Fruit fly (Drosophila melanogaster) whole organism, embryonic: ENCODE results near the gene Dhc36C.

Source experiments
- Atf3 ChIP-seq: fragments of 200-800 bp; sonication (Bioruptor generic); optimal IDR thresholded peaks from 3 replicates; lab custom pipeline; 2016; ENCODE audit warnings: missing biosample characterization, missing genetic modification characterization
- Blimp-1 ChIP-seq: fragments of 200-800 bp; sonication (Bioruptor generic); optimal IDR thresholded peaks from 3 replicates; lab custom pipeline; 2018; ENCODE audit warnings: missing biosample characterization, missing genetic modification characterization, mild to moderate bottlenecking, moderate library complexity, missing genetic modification reagents
- CG12299 ChIP-seq: fragments of 200-800 bp; sonication (Bioruptor generic); optimal IDR thresholded peaks from 2 replicates; lab custom pipeline; 2018; ENCODE audit warnings: missing biosample characterization, mild to moderate bottlenecking, missing genetic modification characterization
- CG13123 ChIP-seq: fragments of 200-800 bp; sonication (Bioruptor generic); optimal IDR thresholded peaks from 2 replicates; lab custom pipeline; 2016; ENCODE audit warnings: missing biosample characterization, missing genetic modification characterization
- CG13287 ChIP-seq: fragments of 200-800 bp; sonication (Bioruptor generic); IDR thresholded peaks from 2 replicates; pipeline ENCODE4 v1.3.6; 2022; ENCODE audit warnings: missing biosample characterization, missing genetic modification characterization; ENCODE audit not compliant: partially characterized antibody
- CG18764 ChIP-seq: fragments of 200-800 bp; sonication (Bioruptor generic); optimal IDR thresholded peaks from 3 replicates; lab custom pipeline; 2016; ENCODE audit warnings: missing biosample characterization, missing genetic modification characterization
- CG2678 ChIP-seq: fragments of 200-800 bp; sonication (Bioruptor generic); optimal IDR thresholded peaks from 3 replicates; lab custom pipeline; 2019; ENCODE audit warnings: missing biosample characterization, mild to moderate bottlenecking, missing genetic modification characterization, moderate library complexity
- CG2712 ChIP-seq: fragments of 200-800 bp; optimal IDR thresholded peaks from 3 replicates; lab custom pipeline; 2019; ENCODE audit warnings: missing biosample characterization, mild to moderate bottlenecking, missing genetic modification characterization, moderate library complexity
- CG31224 ChIP-seq: fragments of 200-800 bp; sonication (Bioruptor generic); IDR thresholded peaks from 2 replicates; pipeline ENCODE4 v1.3.6; 2022; ENCODE audit warnings: missing biosample characterization, missing genetic modification characterization
- CG32772 ChIP-seq: fragments of 200-800 bp; sonication (Bioruptor generic); IDR thresholded peaks from 2 replicates; pipeline ENCODE4 v1.3.6; 2022; ENCODE audit warnings: missing biosample characterization, missing genetic modification characterization
- CG3281 ChIP-seq: fragments of 200-800 bp; sonication (Bioruptor generic); optimal IDR thresholded peaks from 3 replicates; lab custom pipeline; 2017; ENCODE audit warnings: missing biosample characterization, mild to moderate bottlenecking, missing genetic modification characterization
- CG6689 ChIP-seq: fragments of 200-800 bp; sonication (Bioruptor generic); IDR thresholded peaks from 2 replicates; pipeline ENCODE4 v1.3.6; 2022; ENCODE audit warnings: missing biosample characterization, missing genetic modification characterization
- CG6791 ChIP-seq: fragments of 200-800 bp; sonication (Bioruptor generic); IDR thresholded peaks from 3 replicates; pipeline ENCODE4 v1.3.6; 2022; ENCODE audit warnings: missing biosample characterization, missing genetic modification characterization; ENCODE audit not compliant: partially characterized antibody
- CG7786 ChIP-seq: fragments of 200-800 bp; sonication (Bioruptor generic); optimal IDR thresholded peaks from 2 replicates; lab custom pipeline; 2016; ENCODE audit warnings: missing biosample characterization, missing genetic modification characterization
- CG7839 ChIP-seq: fragments of 200-800 bp; sonication (Bioruptor generic); optimal IDR thresholded peaks from 3 replicates; lab custom pipeline; 2018; ENCODE audit warnings: missing biosample characterization, mild to moderate bottlenecking, missing genetic modification characterization, moderate library complexity
- Doc3 ChIP-seq: fragments of 200-800 bp; sonication (Bioruptor generic); IDR thresholded peaks from 3 replicates; pipeline ENCODE4 v1.3.6; 2022; ENCODE audit warnings: missing biosample characterization, missing genetic modification characterization; ENCODE audit not compliant: partially characterized antibody
- Hr51 ChIP-seq, 2 experiments: fragments of 200-800 bp; sonication (Bioruptor generic); optimal IDR thresholded peaks; 2 replicates in 1 of 2; 3 replicates in 1 of 2; lab custom pipeline; 2016 to 2018; ENCODE audit warnings: missing biosample characterization in 2 of 2, missing genetic modification characterization in 2 of 2, mild to moderate bottlenecking in 1 of 2, moderate library complexity in 1 of 2
- NK7.1 ChIP-seq: fragments of 200-800 bp; sonication (Bioruptor generic); optimal IDR thresholded peaks from 3 replicates; lab custom pipeline; 2016; ENCODE audit warnings: missing biosample characterization, missing genetic modification characterization
- NfI ChIP-seq: fragments of 200-800 bp; sonication (Bioruptor generic); optimal IDR thresholded peaks from 3 replicates; lab custom pipeline; 2018; ENCODE audit warnings: missing biosample characterization, mild to moderate bottlenecking, missing genetic modification characterization, moderate library complexity
- Oli ChIP-seq: fragments of 200-800 bp; sonication (Bioruptor generic); optimal IDR thresholded peaks from 2 replicates; lab custom pipeline; 2018; ENCODE audit warnings: missing biosample characterization, mild to moderate bottlenecking, missing genetic modification characterization, moderate library complexity
- Trl ChIP-seq, 3 experiments: fragments of >200 bp in 2 of 3; fragments of 200-800 bp in 1 of 3; sonication (Bioruptor generic) in 1 of 3; optimal IDR thresholded peaks; 2 replicates in 1 of 3; 3 replicates in 2 of 3; lab custom pipeline; 2016 to 2017; ENCODE audit warnings: missing biosample characterization in 1 of 3, missing genetic modification characterization in 1 of 3
- Xbp1 ChIP-seq: fragments of 200-800 bp; sonication (Bioruptor generic); optimal IDR thresholded peaks from 3 replicates; lab custom pipeline; 2016; ENCODE audit warnings: missing biosample characterization, mild to moderate bottlenecking, missing genetic modification characterization
- cg ChIP-seq: fragments of 200-800 bp; sonication (Bioruptor generic); optimal IDR thresholded peaks from 3 replicates; lab custom pipeline; 2019; ENCODE audit warnings: missing biosample characterization, mild to moderate bottlenecking, missing genetic modification characterization, moderate library complexity
- chinmo ChIP-seq: fragments of 200-800 bp; sonication (Bioruptor generic); IDR thresholded peaks from 4 replicates; pipeline ENCODE4 v1.3.6; 2022; ENCODE audit warnings: missing biosample characterization, missing genetic modification characterization; ENCODE audit not compliant: partially characterized antibody
- dmrt99B ChIP-seq: fragments of 200-800 bp; sonication (Bioruptor generic); optimal IDR thresholded peaks from 2 replicates; lab custom pipeline; 2018; ENCODE audit warnings: missing biosample characterization, mild to moderate bottlenecking, missing genetic modification characterization, moderate library complexity
- dysf ChIP-seq: fragments of 200-800 bp; sonication (Bioruptor generic); IDR thresholded peaks from 3 replicates; pipeline ENCODE4 v1.3.6; 2022; ENCODE audit warnings: missing biosample characterization, missing genetic modification characterization
- ewg ChIP-seq: fragments of 200-800 bp; sonication (Bioruptor generic); optimal IDR thresholded peaks from 3 replicates; lab custom pipeline; 2017; ENCODE audit warnings: mild to moderate bottlenecking, missing biosample characterization, missing genetic modification reagents, missing genetic modification characterization
- eyg ChIP-seq: fragments of 200-800 bp; sonication (Bioruptor generic); optimal IDR thresholded peaks from 3 replicates; lab custom pipeline; 2016; ENCODE audit warnings: missing biosample characterization, missing genetic modification characterization
- hb ChIP-seq: fragments of 200-800 bp; sonication (Bioruptor generic); IDR thresholded peaks from 3 replicates; pipeline ENCODE4 v1.3.6; 2022; ENCODE audit warnings: missing biosample characterization, missing genetic modification characterization; ENCODE audit not compliant: partially characterized antibody
- kni ChIP-seq: fragments of 200-800 bp; sonication (Bioruptor generic); optimal IDR thresholded peaks from 3 replicates; lab custom pipeline; 2017; ENCODE audit warnings: mild to moderate bottlenecking, missing biosample characterization, missing genetic modification reagents, missing genetic modification characterization
- lab ChIP-seq: fragments of 200-800 bp; sonication (Bioruptor generic); optimal IDR thresholded peaks from 3 replicates; lab custom pipeline; 2017; ENCODE audit warnings: missing biosample characterization, missing genetic modification characterization, mild to moderate bottlenecking, moderate library complexity, missing genetic modification reagents
- oc ChIP-seq: fragments of 200-800 bp; sonication (Bioruptor generic); optimal IDR thresholded peaks from 2 replicates; lab custom pipeline; 2018; ENCODE audit warnings: missing biosample characterization, mild to moderate bottlenecking, missing genetic modification characterization, moderate library complexity
- onecut ChIP-seq: fragments of 200-800 bp; sonication (Bioruptor generic); IDR thresholded peaks from 2 replicates; pipeline ENCODE4 v1.3.6; 2022; ENCODE audit warnings: missing biosample characterization, missing genetic modification characterization
- org-1 ChIP-seq: fragments of 200-800 bp; sonication (Bioruptor generic); optimal IDR thresholded peaks from 2 replicates; lab custom pipeline; 2017; ENCODE audit warnings: missing biosample characterization, missing genetic modification characterization
- phol ChIP-seq: fragments of 200-800 bp; sonication (Bioruptor generic); optimal IDR thresholded peaks from 3 replicates; lab custom pipeline; 2018; ENCODE audit warnings: missing biosample characterization, mild to moderate bottlenecking, missing genetic modification characterization, moderate library complexity
- pita ChIP-seq: fragments of 200-800 bp; sonication (Bioruptor generic); optimal IDR thresholded peaks from 2 replicates; lab custom pipeline; 2017; ENCODE audit warnings: missing biosample characterization, mild to moderate bottlenecking, missing genetic modification characterization
- pros ChIP-seq: fragments of 200-800 bp; sonication (Bioruptor generic); optimal IDR thresholded peaks from 3 replicates; lab custom pipeline; 2019; ENCODE audit warnings: missing biosample characterization, mild to moderate bottlenecking, missing genetic modification characterization, moderate library complexity
- row ChIP-seq: fragments of 200-800 bp; sonication (Bioruptor generic); IDR thresholded peaks from 3 replicates; pipeline ENCODE4 v1.3.6; 2022; ENCODE audit warnings: missing biosample characterization, missing genetic modification characterization
- sens ChIP-seq: fragments of 200-800 bp; sonication (Bioruptor generic); peaks from one replicate; lab custom pipeline; 2016; ENCODE audit warnings: missing biosample characterization, missing genetic modification characterization
- seq ChIP-seq: fragments of 200-800 bp; sonication (Bioruptor generic); IDR thresholded peaks from 2 replicates; pipeline ENCODE4 v1.3.6; 2022; ENCODE audit warnings: missing biosample characterization, missing genetic modification characterization
- wor ChIP-seq: fragments of 200-800 bp; sonication (Bioruptor generic); IDR thresholded peaks from 2 replicates; pipeline ENCODE4 v1.3.6; 2022; ENCODE audit warnings: missing biosample characterization, missing genetic modification characterization

Dhc36C gene

DNA sequence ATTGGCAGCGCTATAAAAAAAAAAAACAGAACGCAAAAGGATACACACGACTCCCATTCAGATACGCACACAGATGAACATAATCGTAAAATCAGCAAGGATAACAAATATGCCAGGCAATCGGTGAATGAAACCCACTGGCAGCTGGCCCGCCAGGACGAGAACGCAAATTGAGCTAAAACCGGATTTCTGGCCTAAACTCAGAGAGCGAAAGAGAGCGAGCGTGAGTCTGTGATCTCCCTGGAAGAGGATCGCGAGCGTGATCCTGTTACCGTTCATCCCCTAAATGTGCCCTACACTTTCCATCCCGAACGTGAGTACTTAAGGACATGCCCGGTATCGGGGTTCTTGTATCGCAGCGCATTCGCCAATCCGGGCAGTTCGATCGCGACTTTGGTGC, 64.5 kb downstream of the Dhc36C start:
- TF ChIP-seq row (GFP tag; lab: Robert Waterston, UW) = no peak
- 0 out of 2 replicates have a peak, but pooled peaks have one; percentile 17 for TF ChIP-seq seq (GFP tag; lab: Robert Waterston, UW)
- no peak for TF ChIP-seq CG31224 (GFP tag; lab: Robert Waterston, UW)
- TF ChIP-seq oc (tag; lab: Kevin White, UChicago) = no peak
- no peak for TF ChIP-seq eyg
- TF ChIP-seq Trl (optimal IDR thresholded peaks at IDR 0.05; lab: Kevin White, UChicago) = peak in 1 of 2 experiments; percentile 54
- no peak for TF ChIP-seq Trl (GFP tag; optimal IDR thresholded peaks at IDR 0.05; lab: Kevin White, UChicago)
- no peak for TF ChIP-seq NK7.1
- no peak for TF ChIP-seq Atf3
- TF ChIP-seq wor = no peak
- TF ChIP-seq sens (GFP tag; lab: Kevin White, UChicago) = peak; percentile 45
- no peak for TF ChIP-seq pita
- no peak for TF ChIP-seq CG18764 (GFP tag; lab: Kevin White, UChicago)
- TF ChIP-seq CG7786 (GFP tag; lab: Kevin White, UChicago) = no peak
- peak; percentile 53 for TF ChIP-seq kni (GFP tag; lab: Kevin White, UChicago)
- peak; percentile 10 for TF ChIP-seq cg (GFP tag; lab: Kevin White, UChicago)
- no peak for TF ChIP-seq CG13123
- peak; percentile 30 for TF ChIP-seq pros
- 0 out of 4 replicates have a peak, but pooled peaks have one; percentile 6 for TF ChIP-seq chinmo (GFP tag; lab: Robert Waterston, UW)
- no peak for TF ChIP-seq CG13287 (GFP tag; lab: Robert Waterston, UW)
- no peak for TF ChIP-seq CG32772

- TF ChIP-seq CG2678 (tag; lab: Kevin White, UChicago) (peak; percentile 10), org-1 (GFP tag; lab: Kevin White, UChicago) (no peak), Hr51 (GFP tag; optimal IDR thresholded peaks at IDR 0.05; lab: Kevin White, UChicago) (peak in 1 of 2 experiments; percentile 24), Doc3 (GFP tag; lab: Robert Waterston, UW) (no peak), dysf (GFP tag; lab: Robert Waterston, UW) (0 out of 3 replicates have a peak, but pooled peaks have one; percentile 14), CG3281 (GFP tag; lab: Kevin White, UChicago) (peak; percentile 3), Xbp1 (GFP tag; lab: Kevin White, UChicago) (peak; percentile 2), lab (GFP tag; lab: Kevin White, UChicago) (peak; percentile 8), CG12299 (tag; lab: Kevin White, UChicago) (no peak), phol (tag; lab: Kevin White, UChicago) (peak; percentile 65), NfI (GFP tag; lab: Kevin White, UChicago) (no peak), Blimp-1 (GFP tag; lab: Kevin White, UChicago) (peak; percentile 2), onecut (GFP tag; lab: Robert Waterston, UW) (peak; percentile 34), dmrt99B (tag; lab: Kevin White, UChicago) (peak; percentile 14), ewg (no peak), CG7839 (tag; lab: Kevin White, UChicago) (peak; percentile 8), Oli (tag; lab: Kevin White, UChicago) (peak; percentile 37), CG6791 (GFP tag; lab: Robert Waterston, UW) (no peak), CG6689 (GFP tag; lab: Robert Waterston, UW) (peak; percentile 33; the same call in 1 of the 2 replicates), CG2712 (tag; lab: Kevin White, UChicago) (peak; percentile 11), hb (no peak)
Observed at dm6 chr2L:17573063-17573462, 71.9 kb downstream of the Dhc36C start.
